Fruit fly (Drosophila melanogaster) whole organism, embryonic: ENCODE data around the gene Amacr.

Experiments
- B-H2 ChIP-seq: fragments of 200-800 bp; sonication (Bioruptor generic); optimal IDR thresholded peaks from 2 replicates; lab custom pipeline; 2018; ENCODE audit warnings: missing biosample characterization, mild to moderate bottlenecking, missing genetic modification characterization
- CG11398 ChIP-seq: fragments of 200-800 bp; sonication (Bioruptor generic); optimal IDR thresholded peaks from 2 replicates; lab custom pipeline; 2016; ENCODE audit warnings: missing biosample characterization, missing genetic modification characterization
- CG12104 ChIP-seq: fragments of 200-800 bp; sonication (Bioruptor generic); optimal IDR thresholded peaks from 3 replicates; lab custom pipeline; 2016; ENCODE audit warnings: missing biosample characterization, missing genetic modification characterization
- CG12391 ChIP-seq: fragments of 200-800 bp; sonication (Bioruptor generic); optimal IDR thresholded peaks from 3 replicates; lab custom pipeline; 2018; ENCODE audit warnings: missing biosample characterization, mild to moderate bottlenecking, missing genetic modification characterization, moderate library complexity
- CG12942 ChIP-seq: fragments of 200-800 bp; sonication (Bioruptor generic); optimal IDR thresholded peaks from 3 replicates; lab custom pipeline; 2016; ENCODE audit warnings: missing biosample characterization, missing genetic modification characterization
- CG13296 ChIP-seq: fragments of 200-800 bp; sonication (Bioruptor generic); optimal IDR thresholded peaks from 3 replicates; lab custom pipeline; 2018; ENCODE audit warnings: missing biosample characterization, mild to moderate bottlenecking, missing genetic modification characterization
- CG14667 ChIP-seq: fragments of 200-800 bp; sonication (Bioruptor generic); IDR thresholded peaks from 2 replicates; pipeline ENCODE4 v1.3.6; 2022; ENCODE audit warnings: missing biosample characterization, missing genetic modification characterization
- CG14710 ChIP-seq: fragments of 200-800 bp; sonication (Bioruptor generic); optimal IDR thresholded peaks from 3 replicates; lab custom pipeline; 2019; ENCODE audit warnings: missing biosample characterization, mild to moderate bottlenecking, missing genetic modification characterization, moderate library complexity
- CG14965 ChIP-seq: fragments of 200-800 bp; sonication (Bioruptor generic); optimal IDR thresholded peaks from 2 replicates; lab custom pipeline; 2016; ENCODE audit warnings: missing biosample characterization, missing genetic modification characterization, borderline replicate concordance
- CG1603 ChIP-seq: fragments of 200-800 bp; sonication (Bioruptor generic); optimal IDR thresholded peaks from 2 replicates; lab custom pipeline; 2019; ENCODE audit warnings: missing biosample characterization, mild to moderate bottlenecking, missing genetic modification characterization, moderate library complexity
- CG1647 ChIP-seq: fragments of 200-800 bp; sonication (Bioruptor generic); optimal IDR thresholded peaks from 3 replicates; lab custom pipeline; 2016; ENCODE audit warnings: missing biosample characterization, missing genetic modification characterization
- CG17328 ChIP-seq: fragments of 200-800 bp; sonication (Bioruptor generic); IDR thresholded peaks from 2 replicates; pipeline ENCODE4 v1.3.6; 2022; ENCODE audit warnings: missing biosample characterization, missing genetic modification characterization
- CG1792 ChIP-seq: fragments of 200-800 bp; sonication (Bioruptor generic); optimal IDR thresholded peaks from 2 replicates; lab custom pipeline; 2016; ENCODE audit warnings: missing biosample characterization, missing genetic modification characterization
- CG2120 ChIP-seq: fragments of 200-800 bp; sonication (Bioruptor generic); optimal IDR thresholded peaks from 3 replicates; lab custom pipeline; 2016; ENCODE audit warnings: missing biosample characterization, missing genetic modification characterization
- CG2889 ChIP-seq: fragments of 200-800 bp; sonication (Bioruptor generic); IDR thresholded peaks from 3 replicates; pipeline ENCODE4 v1.3.6; 2022; ENCODE audit warnings: missing biosample characterization, missing genetic modification characterization
- CG33557 ChIP-seq: fragments of 200-800 bp; sonication (Bioruptor generic); optimal IDR thresholded peaks from 2 replicates; lab custom pipeline; 2019; ENCODE audit warnings: missing biosample characterization, mild to moderate bottlenecking, missing genetic modification characterization, moderate library complexity
- CG6683 ChIP-seq: fragments of 200-800 bp; sonication (Bioruptor generic); optimal IDR thresholded peaks from 2 replicates; lab custom pipeline; 2017; ENCODE audit warnings: missing biosample characterization, mild to moderate bottlenecking, missing genetic modification characterization, missing genetic modification reagents
- CG7357 ChIP-seq: fragments of 200-800 bp; sonication (Bioruptor generic); IDR thresholded peaks from 3 replicates; pipeline ENCODE4 v1.3.6; 2022; ENCODE audit warnings: missing biosample characterization, missing genetic modification characterization
- CG9609 ChIP-seq: fragments of 200-800 bp; sonication (Bioruptor generic); optimal IDR thresholded peaks from 3 replicates; lab custom pipeline; 2016; ENCODE audit warnings: missing biosample characterization, missing genetic modification characterization
- CoRest ChIP-seq: fragments of 200-800 bp; sonication (Bioruptor generic); optimal IDR thresholded peaks from 3 replicates; lab custom pipeline; 2018; ENCODE audit warnings: missing biosample characterization, mild to moderate bottlenecking, missing genetic modification characterization, moderate library complexity
- Dad ChIP-seq: fragments of 200-800 bp; sonication (Bioruptor generic); optimal IDR thresholded peaks from 3 replicates; lab custom pipeline; 2016; ENCODE audit warnings: missing biosample characterization, missing genetic modification characterization
- Dip2 ChIP-seq: fragments of 200-800 bp; sonication (Bioruptor generic); IDR thresholded peaks from 2 replicates; pipeline ENCODE4 v1.3.6; 2022; ENCODE audit warnings: missing biosample characterization, missing genetic modification characterization
- Dip3 ChIP-seq: fragments of 200-800 bp; sonication (Bioruptor generic); optimal IDR thresholded peaks from 3 replicates; lab custom pipeline; 2016; ENCODE audit warnings: missing biosample characterization, missing genetic modification characterization
- Dp ChIP-seq: fragments of 200-800 bp; sonication (Bioruptor generic); optimal IDR thresholded peaks from 2 replicates; lab custom pipeline; 2018; ENCODE audit warnings: missing biosample characterization, mild to moderate bottlenecking, missing genetic modification characterization, moderate library complexity
- Dref ChIP-seq: fragments of 200-800 bp; sonication (Bioruptor generic); IDR thresholded peaks from 2 replicates; pipeline ENCODE4 v1.3.6; 2022; ENCODE audit warnings: missing biosample characterization, missing genetic modification characterization
- ERR ChIP-seq: fragments of 200-800 bp; sonication (Bioruptor generic); optimal IDR thresholded peaks from 2 replicates; lab custom pipeline; 2016; ENCODE audit warnings: missing biosample characterization, missing genetic modification characterization
- Fer3 ChIP-seq: fragments of 200-800 bp; sonication (Bioruptor generic); optimal IDR thresholded peaks from 2 replicates; lab custom pipeline; 2018; ENCODE audit warnings: missing biosample characterization, mild to moderate bottlenecking, missing genetic modification characterization, moderate library complexity
- HLH4C ChIP-seq: fragments of 200-800 bp; sonication (Bioruptor generic); IDR thresholded peaks from 3 replicates; pipeline ENCODE4 v1.3.6; 2022; ENCODE audit warnings: missing biosample characterization, missing genetic modification characterization; ENCODE audit not compliant: partially characterized antibody
- HmgD ChIP-seq: fragments of 200-800 bp; sonication (Bioruptor generic); optimal IDR thresholded peaks from 3 replicates; lab custom pipeline; 2016; ENCODE audit warnings: missing biosample characterization, missing genetic modification characterization
- HmgZ ChIP-seq: fragments of 200-800 bp; sonication (Bioruptor generic); optimal IDR thresholded peaks from 2 replicates; lab custom pipeline; 2018; ENCODE audit warnings: missing biosample characterization, mild to moderate bottlenecking, missing genetic modification characterization
- MBD-R2 ChIP-seq: fragments of 200-800 bp; sonication (Bioruptor generic); IDR thresholded peaks from 2 replicates; pipeline ENCODE4 v1.3.6; 2022; ENCODE audit warnings: missing biosample characterization, missing genetic modification characterization
- MESR4 ChIP-seq: fragments of 200-800 bp; sonication (Bioruptor generic); optimal IDR thresholded peaks from 2 replicates; lab custom pipeline; 2018; ENCODE audit warnings: missing biosample characterization, mild to moderate bottlenecking, missing genetic modification characterization, moderate library complexity
- Mad ChIP-seq: fragments of 200-800 bp; sonication (Bioruptor generic); optimal IDR thresholded peaks from 2 replicates; lab custom pipeline; 2016; ENCODE audit warnings: missing biosample characterization, missing genetic modification characterization
- Oaz ChIP-seq: fragments of 200-800 bp; sonication (Bioruptor generic); IDR thresholded peaks from 2 replicates; pipeline ENCODE4 v1.3.6; 2022; ENCODE audit warnings: missing biosample characterization, missing genetic modification characterization
- Optix ChIP-seq: fragments of 200-800 bp; sonication (Bioruptor generic); IDR thresholded peaks from 3 replicates; pipeline ENCODE4 v1.3.6; 2022; ENCODE audit warnings: missing biosample characterization, missing genetic modification characterization
- Poxn ChIP-seq: fragments of 200-800 bp; sonication (Bioruptor generic); IDR thresholded peaks from 2 replicates; pipeline ENCODE4 v1.3.6; 2022; ENCODE audit warnings: missing biosample characterization, missing genetic modification characterization
- Spps ChIP-seq: fragments of 200-800 bp; sonication (Bioruptor generic); optimal IDR thresholded peaks from 2 replicates; lab custom pipeline; 2018; ENCODE audit warnings: missing biosample characterization, mild to moderate bottlenecking, missing genetic modification characterization
- Sry-δ ChIP-seq: fragments of 200-800 bp; sonication (Bioruptor generic); optimal IDR thresholded peaks from 2 replicates; lab custom pipeline; 2016; ENCODE audit warnings: missing biosample characterization, missing genetic modification characterization
- Trl ChIP-seq, 3 experiments: fragments of >200 bp in 2 of 3; fragments of 200-800 bp in 1 of 3; sonication (Bioruptor generic) in 1 of 3; optimal IDR thresholded peaks; 2 replicates in 1 of 3; 3 replicates in 2 of 3; lab custom pipeline; 2016 to 2017; ENCODE audit warnings: missing biosample characterization in 1 of 3, missing genetic modification characterization in 1 of 3
- amos ChIP-seq: fragments of 200-800 bp; sonication (Bioruptor generic); IDR thresholded peaks from 2 replicates; pipeline ENCODE4 v1.3.6; 2022; ENCODE audit warnings: missing biosample characterization, missing genetic modification characterization; ENCODE audit not compliant: partially characterized antibody
- az2 ChIP-seq: fragments of 200-800 bp; sonication (Bioruptor generic); optimal IDR thresholded peaks from 3 replicates; lab custom pipeline; 2016; ENCODE audit warnings: missing biosample characterization, missing genetic modification characterization
- chif ChIP-seq, 2 experiments: fragments of 200-800 bp; sonication (Bioruptor generic); optimal IDR thresholded peaks; 3 replicates each; lab custom pipeline; 2016; ENCODE audit warnings: missing biosample characterization in 2 of 2, missing genetic modification characterization in 2 of 2
- eyg ChIP-seq: fragments of 200-800 bp; sonication (Bioruptor generic); optimal IDR thresholded peaks from 3 replicates; lab custom pipeline; 2016; ENCODE audit warnings: missing biosample characterization, missing genetic modification characterization
- kni ChIP-seq: fragments of 200-800 bp; sonication (Bioruptor generic); optimal IDR thresholded peaks from 3 replicates; lab custom pipeline; 2017; ENCODE audit warnings: mild to moderate bottlenecking, missing biosample characterization, missing genetic modification reagents, missing genetic modification characterization
- luna ChIP-seq: fragments of 200-800 bp; sonication (Bioruptor generic); optimal IDR thresholded peaks from 2 replicates; lab custom pipeline; 2016; ENCODE audit warnings: missing biosample characterization, missing genetic modification characterization
- odd ChIP-seq: fragments of 200-800 bp; sonication (Bioruptor generic); optimal IDR thresholded peaks from 2 replicates; lab custom pipeline; 2017; ENCODE audit warnings: missing biosample characterization, mild to moderate bottlenecking, missing genetic modification characterization
- pan ChIP-seq, 4 experiments: fragments of >200 bp in 3 of 4; fragments of 200-800 bp in 1 of 4; sonication (Bioruptor generic) in 1 of 4; optimal IDR thresholded peaks in 3 of 4; IDR thresholded peaks in 1 of 4; 2 replicates each; pipeline versions ENCODE4 v1.3.6 to Lab custom; 2017 to 2022; ENCODE audit warnings: missing biosample characterization in 2 of 4, missing genetic modification characterization in 2 of 4, mixed read lengths in 1 of 4
- ranshi ChIP-seq: fragments of 200-800 bp; sonication (Bioruptor generic); IDR thresholded peaks from 2 replicates; pipeline ENCODE4 v1.3.6; 2022; ENCODE audit warnings: missing biosample characterization, missing genetic modification characterization
- repo ChIP-seq: fragments of 200-800 bp; sonication (Bioruptor generic); optimal IDR thresholded peaks from 2 replicates; lab custom pipeline; 2016; ENCODE audit warnings: missing biosample characterization, missing genetic modification characterization
- zen ChIP-seq: fragments of 200-800 bp; sonication (Bioruptor generic); optimal IDR thresholded peaks from 3 replicates; lab custom pipeline; 2018; ENCODE audit warnings: missing biosample characterization, mild to moderate bottlenecking, missing genetic modification characterization, moderate library complexity

Amacr gene

dm6 chr2L:20752160-20752559 lies at the start of gene Amacr, which contains the start of gene Ns4 (continued):
- TF ChIP-seq Dp (GFP tag; lab: Kevin White, UChicago): peak; percentile 28
- TF ChIP-seq Dref (GFP tag; lab: Robert Waterston, UW): no peak
- TF ChIP-seq odd: peak; percentile 28
- peak; percentile 36 for TF ChIP-seq Mad (GFP tag; lab: Kevin White, UChicago)
- peak; percentile 93 for TF ChIP-seq MBD-R2
- peak; percentile 45 for TF ChIP-seq CG14710 (tag; lab: Kevin White, UChicago)
- no peak for TF ChIP-seq CG14965 (GFP tag; lab: Kevin White, UChicago)
- peak; percentile 21 for TF ChIP-seq B-H2 (GFP tag; lab: Kevin White, UChicago)
- 0 out of 3 replicates have a peak, but pooled peaks have one; percentile 40 for TF ChIP-seq HLH4C (GFP tag; lab: Robert Waterston, UW)
- TF ChIP-seq CG2120 (GFP tag; lab: Kevin White, UChicago): peak; percentile 81
- peak; percentile 16 for TF ChIP-seq luna (GFP tag; lab: Kevin White, UChicago)
- peak; percentile 75 for TF ChIP-seq CoRest (tag; lab: Kevin White, UChicago)
- TF ChIP-seq ranshi: peak; percentile 39; the same call in 1 of the 2 replicates
- TF ChIP-seq repo (GFP tag; lab: Kevin White, UChicago): peak; percentile 24
- TF ChIP-seq CG9609 (GFP tag; lab: Kevin White, UChicago): peak; percentile 34
- no peak for TF ChIP-seq kni (GFP tag; lab: Kevin White, UChicago)
- TF ChIP-seq Sry-δ (GFP tag; lab: Kevin White, UChicago): peak; percentile 43
- TF ChIP-seq HmgD (GFP tag; lab: Kevin White, UChicago): peak; percentile 28
- no peak for TF ChIP-seq CG13296 (GFP tag; lab: Kevin White, UChicago)
- TF ChIP-seq CG1647 (GFP tag; lab: Kevin White, UChicago): peak; percentile 0
- TF ChIP-seq CG17328 (GFP tag; lab: Robert Waterston, UW): peak; percentile 40; the same call in 1 of the 2 replicates
- TF ChIP-seq Dad (GFP tag; lab: Kevin White, UChicago): peak; percentile 25
- no peak for TF ChIP-seq Trl (optimal IDR thresholded peaks at IDR 0.05; lab: Kevin White, UChicago)
- peak; percentile 36 for TF ChIP-seq Trl (GFP tag; optimal IDR thresholded peaks at IDR 0.05; lab: Kevin White, UChicago)
- TF ChIP-seq Fer3 (tag; lab: Kevin White, UChicago): peak; percentile 12
- TF ChIP-seq chif (GFP tag; optimal IDR thresholded peaks at IDR 0.05; lab: Kevin White, UChicago): peak; percentile 33 to 47
- no peak for TF ChIP-seq CG1603
- peak; percentile 34 for TF ChIP-seq CG33557 (GFP tag; lab: Kevin White, UChicago)
- peak; percentile 54 for TF ChIP-seq CG12391 (tag; lab: Kevin White, UChicago)
- TF ChIP-seq CG6683 (GFP tag; lab: Kevin White, UChicago): no peak
- peak; percentile 38 for TF ChIP-seq MESR4
- TF ChIP-seq Optix: 0 out of 3 replicates have a peak, but pooled peaks have one; percentile 29
- no peak for TF ChIP-seq Spps (tag; lab: Kevin White, UChicago)
- TF ChIP-seq HmgZ (tag; lab: Kevin White, UChicago): peak; percentile 52
- no peak for TF ChIP-seq Dip2
- peak; percentile 23 for TF ChIP-seq CG12104
- TF ChIP-seq eyg (GFP tag; lab: Kevin White, UChicago): no peak
- TF ChIP-seq az2: peak; percentile 18
- TF ChIP-seq pan (optimal IDR thresholded peaks at IDR 0.05; lab: Kevin White, UChicago): no peak
- TF ChIP-seq pan (GFP tag; optimal IDR thresholded peaks at IDR 0.05 in 1 of 2, IDR thresholded peaks at IDR 0.05 in 1 of 2): peak in 1 of 2 experiments; percentile 57
- TF ChIP-seq CG14667 (GFP tag; lab: Robert Waterston, UW): no peak
- TF ChIP-seq CG2889 (GFP tag; lab: Robert Waterston, UW): no peak
- TF ChIP-seq CG11398 (GFP tag; lab: Kevin White, UChicago): no peak
- peak; percentile 46; the same call in 1 of the 2 replicates for TF ChIP-seq Oaz (GFP tag; lab: Robert Waterston, UW)
- peak; percentile 49 for TF ChIP-seq ERR (GFP tag; lab: Kevin White, UChicago)
- 0 out of 3 replicates have a peak, but pooled peaks have one; percentile 24 for TF ChIP-seq CG7357 (GFP tag; lab: Robert Waterston, UW)
- no peak for TF ChIP-seq Poxn (GFP tag; lab: Robert Waterston, UW)
- peak; percentile 19 for TF ChIP-seq CG1792
- peak; percentile 26 for TF ChIP-seq zen (tag; lab: Kevin White, UChicago)
- TF ChIP-seq Dip3 (GFP tag; lab: Kevin White, UChicago): peak; percentile 60
- peak; percentile 20 for TF ChIP-seq CG12942
- TF ChIP-seq amos (GFP tag; lab: Robert Waterston, UW): peak; percentile 22; the same call in 1 of the 2 replicates
